Worm (Caenorhabditis elegans) whole organism, early embryonic: ENCODE data around the gene srh-213.

Experiments used
- B0310.2 ChIP-seq: sonication (generic microtip); optimal IDR thresholded peaks from 2 replicates; lab custom pipeline; 2016; ENCODE audit warnings: mild to moderate bottlenecking, missing genetic modification characterization, missing compliant biosample characterization
- F13C5.2 ChIP-seq: sonication (generic microtip); optimal IDR thresholded peaks from 2 replicates; lab custom pipeline; 2017; ENCODE audit warnings: mild to moderate bottlenecking, missing genetic modification characterization, inconsistent platforms, missing compliant biosample characterization
- aly-1 ChIP-seq: sonication (generic microtip); optimal IDR thresholded peaks from 2 replicates; lab custom pipeline; 2016; ENCODE audit warnings: missing genetic modification characterization, missing compliant biosample characterization
- ama-1 ChIP-seq: fragments of 150-350 bp; optimal IDR thresholded peaks from 2 replicates; lab custom pipeline; 2014
- ceh-13 ChIP-seq: fragments of 200-800 bp; sonication (Bioruptor generic); optimal IDR thresholded peaks from 2 replicates; lab custom pipeline; 2018; ENCODE audit warnings: mild to moderate bottlenecking, missing genetic modification characterization, missing compliant biosample characterization
- ceh-36 ChIP-seq: sonication (generic microtip); optimal IDR thresholded peaks from 2 replicates; lab custom pipeline; 2016; ENCODE audit warnings: missing genetic modification characterization, inconsistent platforms, missing compliant biosample characterization
- ets-7 ChIP-seq: sonication (generic microtip); optimal IDR thresholded peaks from 2 replicates; lab custom pipeline; 2016; ENCODE audit warnings: missing genotype, missing genetic modification characterization, missing compliant biosample characterization
- flt-1 ChIP-seq: fragments of 200-800 bp; sonication (Bioruptor generic); IDR thresholded peaks from 2 replicates; pipeline ENCODE4 v1.3.6; 2022; ENCODE audit warnings: missing genetic modification characterization, missing compliant biosample characterization
- hmbx-1 ChIP-seq: sonication (generic microtip); optimal IDR thresholded peaks from 2 replicates; lab custom pipeline; 2016; ENCODE audit warnings: mild to moderate bottlenecking, missing genetic modification characterization, missing compliant biosample characterization
- hmg-4 ChIP-seq: fragments of 200-800 bp; sonication (Bioruptor generic); optimal IDR thresholded peaks from 2 replicates; lab custom pipeline; 2018; ENCODE audit warnings: mild to moderate bottlenecking, missing genetic modification characterization, missing compliant biosample characterization
- hnd-1 ChIP-seq: sonication (generic microtip); optimal IDR thresholded peaks from 2 replicates; lab custom pipeline; 2016; ENCODE audit warnings: missing genetic modification characterization, missing compliant biosample characterization
- pes-1 ChIP-seq: fragments of 200-800 bp; sonication (Bioruptor generic); IDR thresholded peaks from 2 replicates; pipeline ENCODE4 v1.3.6; 2022; ENCODE audit warnings: missing genetic modification reagents, missing genetic modification characterization, missing compliant biosample characterization
- scrt-1 ChIP-seq: fragments of 200-800 bp; sonication (Bioruptor generic); IDR thresholded peaks from 2 replicates; pipeline ENCODE4 v1.3.6; 2022; ENCODE audit warnings: missing genetic modification characterization, missing compliant biosample characterization
- sea-1 ChIP-seq: fragments of 200-800 bp; sonication (Bioruptor generic); conservative IDR thresholded peaks from 2 replicates; pipeline ENCODE4 v1.3.6; 2022; ENCODE audit warnings: missing genetic modification characterization, missing compliant biosample characterization
- tbx-11 ChIP-seq: fragments of 200-800 bp; sonication (Bioruptor generic); IDR thresholded peaks from 2 replicates; pipeline ENCODE4 v1.3.6; 2022; ENCODE audit warnings: missing genetic modification characterization, missing compliant biosample characterization
- tbx-37 ChIP-seq: fragments of 200-800 bp; sonication (Bioruptor generic); conservative IDR thresholded peaks from 2 replicates; pipeline ENCODE4 v1.3.6; 2022; ENCODE audit warnings: missing genetic modification reagents, missing genetic modification characterization, missing compliant biosample characterization
- tra-4 ChIP-seq: sonication (generic microtip); optimal IDR thresholded peaks from 2 replicates; lab custom pipeline; 2017; ENCODE audit warnings: missing genetic modification characterization, missing compliant biosample characterization

srh-213 gene

DNA sequence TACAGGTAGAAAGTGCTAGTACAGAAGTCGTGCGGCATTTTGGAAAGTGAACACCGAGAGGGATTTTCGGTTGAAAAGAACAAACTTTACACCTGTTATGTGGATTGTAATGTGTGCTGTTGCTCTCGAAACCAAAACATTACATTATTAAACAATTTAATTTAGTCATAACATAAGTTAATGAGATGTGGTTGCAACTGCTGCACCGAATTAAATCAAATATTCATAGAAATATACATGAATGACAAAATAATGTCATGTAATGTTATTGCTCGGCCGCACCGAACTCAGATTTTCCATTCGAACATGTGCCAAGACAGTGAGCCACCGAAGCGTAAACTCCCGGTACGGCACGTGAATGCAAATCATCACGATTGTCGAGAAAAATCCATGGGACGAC lies at the start of gene srh-213:
Gene srh-213, minus strand, starts transcription at position 101 of the 400 bp plus-strand sequence.
- TF ChIP-seq hnd-1 (no peak), ama-1 (no peak), scrt-1 (GFP tag; lab: Robert Waterston, UW) (no peak), ets-7 (tag; lab: Kevin White, UChicago) (no peak), aly-1 (tag; lab: Kevin White, UChicago) (no peak), F13C5.2 (tag; lab: Kevin White, UChicago) (no peak), tra-4 (tag; lab: Kevin White, UChicago) (no peak), flt-1 (GFP tag; lab: Robert Waterston, UW) (no peak), sea-1 (GFP tag; lab: Robert Waterston, UW) (no peak), hmg-4 (no peak), tbx-11 (GFP tag; lab: Robert Waterston, UW) (no peak), B0310.2 (tag; lab: Kevin White, UChicago) (no peak), tbx-37 (GFP tag; lab: Robert Waterston, UW) (no peak), ceh-13 (no peak), hmbx-1 (no peak), pes-1 (GFP tag; lab: Robert Waterston, UW) (no peak), ceh-36 (tag; lab: Kevin White, UChicago) (no peak)

DNA sequence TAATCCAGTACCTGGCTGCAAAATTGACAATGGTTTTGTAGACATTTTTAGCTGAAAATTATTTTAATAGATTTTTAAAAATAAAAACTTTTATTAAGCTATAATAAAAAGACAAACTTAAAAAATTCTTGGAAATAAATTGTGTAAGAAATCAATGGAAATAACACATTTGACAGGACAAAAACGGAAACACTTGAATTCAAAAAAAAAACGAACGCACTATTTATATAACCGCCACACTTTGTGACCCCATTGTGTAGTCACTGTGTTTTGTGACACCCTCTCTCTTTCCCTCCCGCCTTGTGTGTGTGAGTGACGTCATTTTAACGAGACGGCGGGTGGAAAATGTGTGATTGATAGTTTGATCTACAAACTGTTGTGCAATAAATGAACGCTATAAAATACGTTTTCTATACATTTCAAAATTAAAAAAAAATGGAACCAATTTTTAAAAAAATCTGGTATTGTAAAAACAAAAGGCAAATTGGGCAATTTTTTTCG lies 49.4 kb upstream of the srh-213 start, which contains the start of gene F59B1.8:
Gene F59B1.8, minus strand, starts transcription at position 51 of the 501 bp plus-strand sequence.
- no peak for TF ChIP-seq F13C5.2 (tag; lab: Kevin White, UChicago)
- no peak for TF ChIP-seq flt-1 (GFP tag; lab: Robert Waterston, UW)
- TF ChIP-seq hmbx-1 = no peak
- TF ChIP-seq ets-7 (tag; lab: Kevin White, UChicago) = no peak
- TF ChIP-seq tbx-11 (GFP tag; lab: Robert Waterston, UW) = no peak
- no peak for TF ChIP-seq hnd-1
- no peak for TF ChIP-seq aly-1 (tag; lab: Kevin White, UChicago)
- TF ChIP-seq ama-1 = no peak
- TF ChIP-seq ceh-13 = no peak
- no peak for TF ChIP-seq pes-1 (GFP tag; lab: Robert Waterston, UW)
- no peak for TF ChIP-seq scrt-1 (GFP tag; lab: Robert Waterston, UW)
- no peak for TF ChIP-seq sea-1 (GFP tag; lab: Robert Waterston, UW)

DNA sequence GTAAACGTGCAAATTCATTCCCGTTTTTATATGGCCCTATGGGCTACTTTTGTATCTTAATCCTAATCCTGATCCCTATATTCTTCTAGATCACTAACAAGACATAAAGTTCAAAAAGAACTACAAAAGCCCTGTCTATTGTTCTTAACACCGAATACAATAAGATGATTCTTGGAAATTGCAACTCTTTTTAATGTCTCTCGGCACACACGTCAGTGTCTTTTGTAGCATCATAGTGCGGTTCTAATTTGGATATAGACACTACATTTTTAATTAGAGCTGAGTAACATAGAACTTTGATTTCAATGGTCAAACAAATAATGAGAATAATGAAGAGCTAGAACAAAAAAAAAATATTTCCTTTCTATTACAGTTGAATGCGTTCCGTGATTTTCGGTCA lies 45.0 kb upstream of the srh-213 start:
- no peak for TF ChIP-seq tbx-11 (GFP tag; lab: Robert Waterston, UW)
- no peak for TF ChIP-seq hmbx-1
- no peak for TF ChIP-seq B0310.2 (tag; lab: Kevin White, UChicago)
- no peak for TF ChIP-seq tra-4 (tag; lab: Kevin White, UChicago)
- TF ChIP-seq ceh-13 = no peak
- no peak for TF ChIP-seq sea-1 (GFP tag; lab: Robert Waterston, UW)
- TF ChIP-seq flt-1 (GFP tag; lab: Robert Waterston, UW) = no peak
- TF ChIP-seq aly-1 (tag; lab: Kevin White, UChicago) = no peak
- no peak for TF ChIP-seq ets-7 (tag; lab: Kevin White, UChicago)
- no peak for TF ChIP-seq ama-1
- no peak for TF ChIP-seq hnd-1
- no peak for TF ChIP-seq ceh-36 (tag; lab: Kevin White, UChicago)

DNA sequence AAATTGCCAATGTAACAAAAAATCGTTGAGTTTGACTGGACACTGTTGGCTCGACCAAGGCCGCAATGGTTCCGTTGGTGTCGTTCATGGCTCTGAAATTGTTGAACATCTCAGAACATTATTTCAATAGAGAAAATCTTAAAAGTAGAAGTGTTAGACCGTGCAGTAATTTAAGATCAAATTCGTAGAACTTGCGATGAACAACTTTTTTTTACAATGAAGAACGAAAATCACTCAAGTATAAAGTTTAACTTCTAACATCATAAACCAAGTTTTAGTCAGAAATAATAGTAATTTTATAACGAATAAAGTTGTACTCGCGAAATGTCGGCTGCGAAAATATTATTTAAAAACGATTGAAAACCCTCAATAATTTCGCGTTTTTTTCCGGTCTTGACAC lies 42.2 kb upstream of the srh-213 start, which contains the start of gene srx-41:
Gene srx-41, minus strand, starts transcription at position 101 of the 400 bp plus-strand sequence.
- no peak for TF ChIP-seq hmbx-1
- TF ChIP-seq tra-4 (tag; lab: Kevin White, UChicago) = no peak
- no peak for TF ChIP-seq ceh-36 (tag; lab: Kevin White, UChicago)
- TF ChIP-seq aly-1 (tag; lab: Kevin White, UChicago) = no peak
- TF ChIP-seq F13C5.2 (tag; lab: Kevin White, UChicago) = no peak
- no peak for TF ChIP-seq pes-1 (GFP tag; lab: Robert Waterston, UW)
- no peak for TF ChIP-seq flt-1 (GFP tag; lab: Robert Waterston, UW)
- TF ChIP-seq hmg-4 = no peak
- TF ChIP-seq hnd-1 = no peak
- TF ChIP-seq ets-7 (tag; lab: Kevin White, UChicago) = no peak

DNA sequence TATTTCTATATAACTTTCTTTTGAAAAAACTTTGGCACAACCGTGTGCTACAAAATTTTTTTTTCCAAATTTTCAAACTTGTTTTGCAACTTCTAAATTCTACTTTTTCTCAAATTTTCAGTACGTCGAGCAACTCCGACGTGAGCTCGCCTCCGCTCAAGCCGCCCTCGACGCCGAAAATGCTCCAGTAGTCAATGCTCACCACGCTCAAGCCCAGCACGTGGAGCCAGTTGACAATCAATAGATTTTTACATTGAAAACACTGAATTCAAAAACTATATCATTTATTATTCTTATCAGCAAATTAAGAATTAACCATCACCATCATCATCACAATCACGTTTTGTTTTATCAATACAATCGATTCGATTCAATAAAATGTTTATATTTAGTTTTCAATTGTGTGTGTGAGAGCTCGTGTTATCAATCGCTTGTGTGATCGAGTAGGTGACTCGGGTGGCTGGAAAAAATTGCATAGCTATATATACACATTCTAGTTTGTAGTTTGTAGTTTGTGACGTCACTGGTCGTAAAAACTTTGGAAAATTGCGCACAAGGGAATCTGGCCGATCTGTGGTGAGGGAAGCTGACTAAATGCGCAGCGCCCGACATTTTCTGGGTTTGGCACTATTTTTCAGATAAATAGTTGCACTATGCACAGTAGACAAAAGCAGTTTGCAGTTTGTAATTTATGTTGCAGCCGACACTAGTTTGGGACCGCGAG lies 39.6 kb upstream of the srh-213 start:
- TF ChIP-seq ets-7 (tag; lab: Kevin White, UChicago) (no peak), hnd-1 (no peak), B0310.2 (tag; lab: Kevin White, UChicago) (no peak), tbx-11 (GFP tag; lab: Robert Waterston, UW) (no peak), aly-1 (tag; lab: Kevin White, UChicago) (no peak), ceh-36 (tag; lab: Kevin White, UChicago) (no peak), ceh-13 (no peak), flt-1 (GFP tag; lab: Robert Waterston, UW) (no peak), pes-1 (GFP tag; lab: Robert Waterston, UW) (no peak), hmg-4 (no peak), tbx-37 (GFP tag; lab: Robert Waterston, UW) (no peak), ama-1 (no peak), tra-4 (tag; lab: Kevin White, UChicago) (no peak), scrt-1 (GFP tag; lab: Robert Waterston, UW) (no peak)

DNA sequence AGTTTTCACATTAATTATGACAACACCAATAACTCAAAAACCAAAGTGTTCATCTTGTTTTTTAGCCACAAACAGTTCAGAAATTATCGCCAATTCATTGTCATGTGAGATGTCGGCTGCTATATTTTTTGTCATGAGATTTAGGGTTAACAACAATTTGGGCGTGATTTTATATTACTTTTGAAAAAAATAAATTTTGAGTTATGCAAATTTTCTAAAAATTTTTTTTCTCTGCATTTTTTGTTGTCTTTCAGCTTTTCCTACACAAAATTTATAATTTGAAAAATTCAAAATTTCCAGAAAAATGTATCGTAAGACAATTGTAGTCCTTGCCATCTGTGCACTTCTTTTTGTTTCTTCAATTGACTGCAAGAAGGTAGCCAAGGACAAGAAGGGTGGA lies 38.2 kb upstream of the srh-213 start, which contains the start of gene F59B1.2:
Gene F59B1.2, plus strand, starts transcription at position 301 of the 400 bp plus-strand sequence.
- TF ChIP-seq B0310.2 (tag; lab: Kevin White, UChicago) (no peak), ama-1 (no peak), hmbx-1 (no peak), hmg-4 (no peak), tra-4 (tag; lab: Kevin White, UChicago) (no peak), ceh-13 (no peak), ets-7 (tag; lab: Kevin White, UChicago) (no peak)
